Worm (Caenorhabditis elegans) whole organism, young adult: ENCODE results near the gene frpr-3.
A peak's percentile ranks its signal among the peaks of the same experiment; 100 is the strongest.

Experiments used
- B0019.2 ChIP-seq: fragments of 200-800 bp; sonication (Bioruptor generic); conservative IDR thresholded peaks from 2 replicates; pipeline ENCODE4 v1.3.6; 2022; ENCODE audit warnings: missing genetic modification reagents, missing genetic modification characterization, missing compliant biosample characterization
- B0035.1 ChIP-seq: sonication (generic microtip); optimal IDR thresholded peaks from 2 replicates; lab custom pipeline; 2016; ENCODE audit warnings: missing genetic modification characterization, mild to moderate bottlenecking, missing compliant biosample characterization, missing genotype, missing genetic modification reagents
- F10E7.11 ChIP-seq: sonication (generic microtip); optimal IDR thresholded peaks from 2 replicates; lab custom pipeline; 2017; ENCODE audit warnings: mild to moderate bottlenecking, missing genetic modification characterization, moderate library complexity, missing compliant biosample characterization
- F33H1.4 ChIP-seq: fragments of 200-800 bp; sonication (Bioruptor generic); IDR thresholded peaks from 2 replicates; pipeline ENCODE4 v1.3.6; 2022; ENCODE audit warnings: missing genetic modification reagents, missing genetic modification characterization, missing compliant biosample characterization
- F55B11.4 ChIP-seq: sonication (generic microtip); optimal IDR thresholded peaks from 2 replicates; lab custom pipeline; 2016; ENCODE audit warnings: missing compliant biosample characterization, missing genetic modification characterization, borderline replicate concordance; ENCODE audit not compliant: insufficient read depth
- K11D2.4 ChIP-seq: fragments of 200-800 bp; sonication (Bioruptor generic); IDR thresholded peaks from 2 replicates; pipeline ENCODE4 v1.3.6; 2022; ENCODE audit warnings: missing genetic modification reagents, missing genetic modification characterization, missing compliant biosample characterization
- K12H6.12 ChIP-seq: fragments of 200-800 bp; sonication (Bioruptor generic); optimal IDR thresholded peaks from 2 replicates; lab custom pipeline; 2018; ENCODE audit warnings: mild to moderate bottlenecking, missing genetic modification characterization, missing compliant biosample characterization
- T07F8.4 ChIP-seq: sonication (generic microtip); optimal IDR thresholded peaks from 2 replicates; lab custom pipeline; 2016; ENCODE audit warnings: mild to moderate bottlenecking, missing genetic modification characterization, moderate library complexity, missing compliant biosample characterization
- T26A5.8 ChIP-seq: sonication (generic microtip); optimal IDR thresholded peaks from 2 replicates; lab custom pipeline; 2016; ENCODE audit warnings: missing genetic modification characterization, missing compliant biosample characterization
- Y53F4B.3 ChIP-seq: fragments of 200-800 bp; sonication (Bioruptor generic); IDR thresholded peaks from 2 replicates; pipeline ENCODE4 v1.3.6; 2022; ENCODE audit warnings: missing genetic modification reagents, missing genetic modification characterization, missing compliant biosample characterization
- Y56A3A.18 ChIP-seq: fragments of 200-800 bp; sonication (Bioruptor generic); IDR thresholded peaks from 2 replicates; pipeline ENCODE4 v1.3.6; 2022; ENCODE audit warnings: missing genetic modification reagents, missing genetic modification characterization, missing compliant biosample characterization
- Y79H2A.3 ChIP-seq: fragments of 200-800 bp; sonication (Bioruptor generic); conservative IDR thresholded peaks from 2 replicates; pipeline ENCODE4 v1.3.6; 2022; ENCODE audit warnings: missing genetic modification reagents, missing genetic modification characterization, missing compliant biosample characterization
- akir-1 ChIP-seq: fragments of 200-800 bp; sonication (Bioruptor generic); optimal IDR thresholded peaks from 2 replicates; lab custom pipeline; 2018; ENCODE audit warnings: mild to moderate bottlenecking, missing genetic modification characterization, moderate library complexity, missing compliant biosample characterization
- attf-5 ChIP-seq: fragments of 200-800 bp; sonication (Bioruptor generic); optimal IDR thresholded peaks from 2 replicates; lab custom pipeline; 2018; ENCODE audit warnings: mild to moderate bottlenecking, missing genetic modification characterization, missing compliant biosample characterization
- cebp-1 ChIP-seq, 2 experiments: fragments of 200-800 bp in 1 of 2; sonication (Bioruptor generic) in 1 of 2; sonication (generic microtip) in 1 of 2; IDR thresholded peaks in 1 of 2; optimal IDR thresholded peaks in 1 of 2; 2 replicates each; pipeline versions ENCODE4 v1.3.6 to Lab custom; 2017 to 2022; ENCODE audit warnings: missing compliant biosample characterization in 2 of 2, missing genetic modification characterization in 2 of 2, mild to moderate bottlenecking in 1 of 2, missing genetic modification reagents in 1 of 2, moderate library complexity in 1 of 2
- ceh-27 ChIP-seq: fragments of 200-800 bp; sonication (Bioruptor generic); optimal IDR thresholded peaks from 2 replicates; lab custom pipeline; 2018; ENCODE audit warnings: mild to moderate bottlenecking, missing genetic modification characterization, moderate library complexity, missing compliant biosample characterization
- ceh-40 ChIP-seq: fragments of 200-800 bp; sonication (Bioruptor generic); IDR thresholded peaks from 2 replicates; pipeline ENCODE4 v1.3.6; 2022; ENCODE audit warnings: missing genetic modification characterization, missing compliant biosample characterization
- ceh-58 ChIP-seq: fragments of 200-800 bp; sonication (Bioruptor generic); IDR thresholded peaks from 2 replicates; pipeline ENCODE4 v1.3.6; 2022; ENCODE audit warnings: missing genetic modification characterization, missing compliant biosample characterization
- ceh-91 ChIP-seq: fragments of 200-800 bp; sonication (Bioruptor generic); IDR thresholded peaks from 2 replicates; pipeline ENCODE4 v1.3.6; 2022; ENCODE audit warnings: missing genetic modification reagents, missing genetic modification characterization, missing compliant biosample characterization
- ets-4 ChIP-seq: fragments of 200-800 bp; sonication (Bioruptor generic); optimal IDR thresholded peaks from 2 replicates; lab custom pipeline; 2018; ENCODE audit warnings: mild to moderate bottlenecking, missing genetic modification characterization, missing compliant biosample characterization
- gei-17 ChIP-seq: fragments of 200-800 bp; sonication (Bioruptor generic); optimal IDR thresholded peaks from 2 replicates; lab custom pipeline; 2018; ENCODE audit warnings: mild to moderate bottlenecking, missing genetic modification characterization, missing compliant biosample characterization
- hlh-12 ChIP-seq: sonication (generic microtip); optimal IDR thresholded peaks from 2 replicates; lab custom pipeline; 2016; ENCODE audit warnings: missing genetic modification characterization, missing compliant biosample characterization
- hlh-26 ChIP-seq: fragments of 200-800 bp; sonication (Bioruptor generic); conservative IDR thresholded peaks from 2 replicates; pipeline ENCODE4 v1.3.6; 2022; ENCODE audit warnings: missing genetic modification reagents, missing genetic modification characterization, missing compliant biosample characterization
- let-526 ChIP-seq: fragments of 200-800 bp; sonication (Bioruptor generic); IDR thresholded peaks from 2 replicates; pipeline ENCODE4 v1.3.6; 2022; ENCODE audit warnings: missing genetic modification reagents, missing genetic modification characterization, missing compliant biosample characterization
- let-607 ChIP-seq, 2 experiments: fragments of 200-800 bp in 1 of 2; sonication (Bioruptor generic) in 1 of 2; sonication (generic microtip) in 1 of 2; optimal IDR thresholded peaks; 2 replicates each; lab custom pipeline; 2016 to 2018; ENCODE audit warnings: mild to moderate bottlenecking in 2 of 2, missing compliant biosample characterization in 2 of 2, missing genetic modification characterization in 2 of 2, moderate library complexity in 2 of 2, missing genotype in 1 of 2
- lin-40 ChIP-seq: sonication (generic microtip); optimal IDR thresholded peaks from 2 replicates; lab custom pipeline; 2016; ENCODE audit warnings: missing genetic modification characterization, mild to moderate bottlenecking, missing compliant biosample characterization, missing genotype, missing genetic modification reagents
- lsy-27 ChIP-seq: sonication (generic microtip); optimal IDR thresholded peaks from 2 replicates; lab custom pipeline; 2017; ENCODE audit warnings: missing genetic modification characterization, mild to moderate bottlenecking, missing compliant biosample characterization, antibody characterized with exemption, missing genotype, borderline replicate concordance; ENCODE audit not compliant: insufficient read depth
- madf-3 ChIP-seq: fragments of 200-800 bp; sonication (Bioruptor generic); IDR thresholded peaks from 2 replicates; pipeline ENCODE4 v1.3.6; 2022; ENCODE audit warnings: missing genetic modification reagents, missing genetic modification characterization, missing compliant biosample characterization
- nfya-1 ChIP-seq: sonication (generic microtip); optimal IDR thresholded peaks from 2 replicates; lab custom pipeline; 2017; ENCODE audit warnings: antibody characterized with exemption, missing compliant biosample characterization, missing genetic modification characterization, borderline replicate concordance; ENCODE audit not compliant: insufficient read depth
- nhr-179 ChIP-seq: sonication (generic microtip); optimal IDR thresholded peaks from 2 replicates; lab custom pipeline; 2016; ENCODE audit warnings: mild to moderate bottlenecking, missing genetic modification characterization, missing compliant biosample characterization
- nhr-27 ChIP-seq: fragments of 200-800 bp; sonication (Bioruptor generic); optimal IDR thresholded peaks from 2 replicates; lab custom pipeline; 2018; ENCODE audit warnings: mild to moderate bottlenecking, missing genetic modification characterization, moderate library complexity, missing compliant biosample characterization
- nhr-80 ChIP-seq: sonication (generic microtip); optimal IDR thresholded peaks from 2 replicates; lab custom pipeline; 2016; ENCODE audit warnings: missing genetic modification characterization, missing compliant biosample characterization
- pha-4 ChIP-seq: fragments of 150-350 bp; sonication (generic microtip); optimal IDR thresholded peaks from 2 replicates; lab custom pipeline; 2014; ENCODE audit warnings: missing biosample characterization, missing genetic modification reagents, missing genetic modification characterization
- rpc-1 ChIP-seq, 2 experiments: fragments of 150-350 bp in 1 of 2; sonication (generic microtip) in 1 of 2; optimal IDR thresholded peaks; 2 replicates each; lab custom pipeline; 2014 to 2018; ENCODE audit warnings: missing biosample characterization in 1 of 2, missing genetic modification characterization in 1 of 2, missing genetic modification reagents in 1 of 2, missing genotype in 1 of 2
- sea-2 ChIP-seq: fragments of 200-800 bp; sonication (Bioruptor generic); IDR thresholded peaks from 2 replicates; pipeline ENCODE4 v1.3.6; 2022; ENCODE audit warnings: missing genetic modification characterization, missing compliant biosample characterization
- ztf-18 ChIP-seq: sonication (generic microtip); optimal IDR thresholded peaks from 2 replicates; lab custom pipeline; 2016; ENCODE audit warnings: missing genotype, mild to moderate bottlenecking, missing genetic modification characterization, missing compliant biosample characterization
- ztf-25 ChIP-seq: fragments of 200-800 bp; sonication (Bioruptor generic); IDR thresholded peaks from 2 replicates; pipeline ENCODE4 v1.3.6; 2022; ENCODE audit warnings: missing genetic modification reagents, missing genetic modification characterization, missing compliant biosample characterization
- ztf-3 ChIP-seq: fragments of 200-800 bp; sonication (Bioruptor generic); optimal IDR thresholded peaks from 2 replicates; lab custom pipeline; 2018; ENCODE audit warnings: mild to moderate bottlenecking, missing genetic modification characterization, missing compliant biosample characterization

Gene frpr-3

ce11 chrV:7749708-7750107, 21.4 kb upstream of the frpr-3 start:
- TF ChIP-seq F10E7.11: no peak
- peak; percentile 85 to 92 for TF ChIP-seq let-607 (tag; optimal IDR thresholded peaks at IDR 0.05; lab: Kevin White, UChicago)
- TF ChIP-seq K12H6.12 (tag; lab: Kevin White, UChicago): no peak
- no peak for TF ChIP-seq F33H1.4
- no peak for TF ChIP-seq ceh-27 (GFP tag; lab: Kevin White, UChicago)
- no peak for TF ChIP-seq F55B11.4 (tag; lab: Kevin White, UChicago)
- peak; percentile 62 for TF ChIP-seq nhr-80 (tag; lab: Kevin White, UChicago)
- TF ChIP-seq K11D2.4 (GFP tag; lab: Robert Waterston, UW): no peak
- no peak for TF ChIP-seq Y56A3A.18
- TF ChIP-seq madf-3 (GFP tag; lab: Robert Waterston, UW): no peak

ce11 chrV:7754557-7754956, 16.5 kb upstream of the frpr-3 start, which contains the start of gene T05B11.4:
TSS of gene T05B11.4 (minus strand) at chrV:7754657.
- no peak for TF ChIP-seq akir-1
- TF ChIP-seq pha-4 (tag; lab: Kevin White, UChicago): no peak
- TF ChIP-seq hlh-12 (tag; lab: Kevin White, UChicago): no peak
- TF ChIP-seq let-526 (GFP tag; lab: Robert Waterston, UW): no peak
- TF ChIP-seq K12H6.12 (tag; lab: Kevin White, UChicago): no peak
- no peak for TF ChIP-seq ceh-91 (GFP tag; lab: Robert Waterston, UW)
- TF ChIP-seq T07F8.4 (tag; lab: Kevin White, UChicago): no peak
- no peak for TF ChIP-seq ztf-3 (GFP tag; lab: Kevin White, UChicago)
- no peak for TF ChIP-seq lsy-27 (tag; lab: Kevin White, UChicago)
- no peak for TF ChIP-seq hlh-26 (GFP tag; lab: Robert Waterston, UW)
- TF ChIP-seq ztf-18: no peak
- no peak for TF ChIP-seq let-607 (tag; optimal IDR thresholded peaks at IDR 0.05; lab: Kevin White, UChicago)
- no peak for TF ChIP-seq B0035.1 (tag; lab: Kevin White, UChicago)
- no peak for TF ChIP-seq sea-2 (GFP tag; lab: Robert Waterston, UW)

DNA sequence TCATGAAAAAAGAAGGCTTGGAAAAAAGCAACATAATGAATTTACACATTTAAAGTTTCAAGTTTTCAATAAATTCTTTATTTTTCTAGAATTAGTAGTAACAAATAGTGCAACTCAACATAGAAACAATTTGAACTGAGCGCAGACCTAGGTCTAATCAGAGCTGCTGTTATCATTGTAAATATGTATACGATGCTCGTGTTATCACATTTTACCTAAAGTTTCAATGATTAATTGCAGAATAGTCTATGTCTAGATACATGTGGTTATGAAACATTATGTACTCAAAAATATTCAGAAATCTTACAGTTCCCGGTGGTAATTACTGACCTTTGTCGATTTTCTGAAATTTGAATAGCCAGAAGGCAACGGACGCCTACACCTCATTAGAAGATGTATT, 15.1 kb upstream of the frpr-3 start:
- TF ChIP-seq T26A5.8 (tag; lab: Kevin White, UChicago) (no peak), attf-5 (GFP tag; lab: Kevin White, UChicago) (no peak), B0035.1 (tag; lab: Kevin White, UChicago) (no peak), cebp-1 (GFP tag; IDR thresholded peaks at IDR 0.05; lab: Robert Waterston, UW) (no peak), cebp-1 (tag; optimal IDR thresholded peaks at IDR 0.05; lab: Kevin White, UChicago) (no peak), nhr-27 (no peak), ztf-25 (no peak), nhr-179 (tag; lab: Kevin White, UChicago) (no peak), Y79H2A.3 (no peak), Y53F4B.3 (GFP tag; lab: Robert Waterston, UW) (no peak), K11D2.4 (GFP tag; lab: Robert Waterston, UW) (no peak), ets-4 (no peak), rpc-1 (optimal IDR thresholded peaks at IDR 0.05; lab: Kevin White, UChicago) (no peak), rpc-1 (tag; optimal IDR thresholded peaks at IDR 0.05; lab: Kevin White, UChicago) (no peak), ceh-58 (no peak), nfya-1 (tag; lab: Kevin White, UChicago) (no peak), B0019.2 (no peak), gei-17 (GFP tag; lab: Kevin White, UChicago) (no peak), lin-40 (tag; lab: Kevin White, UChicago) (no peak), nhr-80 (tag; lab: Kevin White, UChicago) (no peak), ceh-40 (no peak)
